Worm (Caenorhabditis elegans): ENCODE measurements around the gene F37A8.5.

ce11 chrIII:4007017-4007416, 50.6 kb downstream of the F37A8.5 start:
- TF ChIP-seq aly-2 (tag; optimal IDR thresholded peaks at IDR 0.05) (no peak), mbf-1 (tag; optimal IDR thresholded peaks at IDR 0.05) (no peak), unc-62 (GFP tag; optimal IDR thresholded peaks at IDR 0.05) (no peak), snpc-4 (tag; optimal IDR thresholded peaks at IDR 0.05) (no peak), nhr-237 (tag; optimal IDR thresholded peaks at IDR 0.05) (no peak), lin-39 (tag; optimal IDR thresholded peaks at IDR 0.05) (no peak), mdl-1 (tag; optimal IDR thresholded peaks at IDR 0.05) (no peak), lsy-2 (tag; optimal IDR thresholded peaks at IDR 0.05) (no peak), blmp-1 (tag; optimal IDR thresholded peaks at IDR 0.05; ENCODE audit: insufficient read depth) (no peak), F13H6.1 (tag; optimal IDR thresholded peaks at IDR 0.05) (no peak), nhr-11 (tag; optimal IDR thresholded peaks at IDR 0.05) (no peak), dmd-4 (tag; optimal IDR thresholded peaks at IDR 0.05) (no peak)
